Fruit fly (Drosophila melanogaster) whole organism, wandering third instar larva: ENCODE data around the gene CG42846.

Source experiments
- Abd-B ChIP-seq: fragments of >200 bp; optimal IDR thresholded peaks from 2 replicates; lab custom pipeline; 2017; ENCODE audit warnings: missing biosample characterization, missing genetic modification characterization
- CG32264 ChIP-seq: fragments of 200-800 bp; sonication (Bioruptor generic); optimal IDR thresholded peaks from 2 replicates; lab custom pipeline; 2016; ENCODE audit warnings: missing biosample characterization, missing genetic modification characterization
- CG9705 ChIP-seq: fragments of 200-800 bp; sonication (Bioruptor generic); optimal IDR thresholded peaks from 2 replicates; lab custom pipeline; 2018; ENCODE audit warnings: missing biosample characterization, mild to moderate bottlenecking, missing genetic modification characterization
- Dfd ChIP-seq: fragments of >200 bp; optimal IDR thresholded peaks from 2 replicates; lab custom pipeline; 2017; ENCODE audit warnings: missing biosample characterization, missing genetic modification characterization
- Dif ChIP-seq: fragments of 200-275, 200-300 bp; sonication (Bioruptor generic); optimal IDR thresholded peaks from 2 replicates; lab custom pipeline; 2018; ENCODE audit warnings: missing biosample characterization, missing genetic modification characterization; ENCODE audit not compliant: partially characterized antibody
- GATAd ChIP-seq: sonication (Bioruptor generic); optimal IDR thresholded peaks from 2 replicates; lab custom pipeline; 2016; ENCODE audit warnings: missing biosample characterization, missing genetic modification characterization
- HLH106 ChIP-seq: fragments of 200-800 bp; optimal IDR thresholded peaks from 3 replicates; lab custom pipeline; 2019; ENCODE audit warnings: missing biosample characterization, mild to moderate bottlenecking, missing genetic modification characterization, moderate library complexity
- Hnf4 ChIP-seq: fragments of 200-800 bp; sonication (Bioruptor generic); optimal IDR thresholded peaks from 2 replicates; lab custom pipeline; 2016; ENCODE audit warnings: missing biosample characterization, mild to moderate bottlenecking, missing genetic modification characterization
- Hr83 ChIP-seq: fragments of 200-300 bp; sonication (Bioruptor generic); optimal IDR thresholded peaks from 2 replicates; lab custom pipeline; 2016; ENCODE audit warnings: missing biosample characterization, mild to moderate bottlenecking, missing genetic modification characterization, moderate library complexity; ENCODE audit not compliant: poor library complexity, severe bottlenecking
- Jra ChIP-seq: sonication (Bioruptor generic); optimal IDR thresholded peaks from 2 replicates; lab custom pipeline; 2016; ENCODE audit warnings: missing biosample characterization, missing genetic modification characterization
- Mio ChIP-seq: sonication (Bioruptor generic); optimal IDR thresholded peaks from 2 replicates; lab custom pipeline; 2016; ENCODE audit warnings: missing biosample characterization, missing genetic modification characterization
- Myc ChIP-seq: fragments of >200 bp; optimal IDR thresholded peaks from 2 replicates; lab custom pipeline; 2017
- OdsH ChIP-seq: fragments of 200-800 bp; sonication (Bioruptor generic); optimal IDR thresholded peaks from 2 replicates; lab custom pipeline; 2016; ENCODE audit warnings: missing biosample characterization, mild to moderate bottlenecking, missing genetic modification characterization
- Rel ChIP-seq, 2 experiments: fragments of 200-800 bp; sonication (Bioruptor generic) in 1 of 2; optimal IDR thresholded peaks; 2 replicates in 1 of 2; 3 replicates in 1 of 2; lab custom pipeline; 2016 to 2019; ENCODE audit warnings: mild to moderate bottlenecking in 2 of 2, missing biosample characterization in 2 of 2, missing genetic modification characterization in 2 of 2, moderate library complexity in 1 of 2
- Sp1 ChIP-seq: fragments of 200-800 bp; sonication (Bioruptor generic); optimal IDR thresholded peaks from 3 replicates; lab custom pipeline; 2019; ENCODE audit warnings: missing biosample characterization, mild to moderate bottlenecking, missing genetic modification characterization, moderate library complexity
- Vsx2 ChIP-seq: fragments of 200-300, 225-300 bp; sonication (Bioruptor generic); optimal IDR thresholded peaks from 2 replicates; lab custom pipeline; 2018; ENCODE audit warnings: missing biosample characterization, missing genetic modification characterization; ENCODE audit not compliant: partially characterized antibody
- br ChIP-seq: fragments of 200-800 bp; sonication (Bioruptor generic); optimal IDR thresholded peaks from 2 replicates; lab custom pipeline; 2016; ENCODE audit warnings: missing biosample characterization, missing genetic modification characterization
- brk ChIP-seq: fragments of 200-800 bp; sonication (Bioruptor generic); optimal IDR thresholded peaks from 2 replicates; lab custom pipeline; 2016; ENCODE audit warnings: missing biosample characterization, mild to moderate bottlenecking, missing genetic modification characterization
- dl ChIP-seq, 2 experiments: fragments of 175-275, 200-275 bp in 1 of 2; fragments of 200-275 bp in 1 of 2; sonication (Bioruptor generic); optimal IDR thresholded peaks; lab custom pipeline; 2018; ENCODE audit warnings: mild to moderate bottlenecking in 2 of 2, missing biosample characterization in 2 of 2, missing genetic modification characterization in 2 of 2, moderate library complexity in 2 of 2; ENCODE audit not compliant: partially characterized antibody in 2 of 2, insufficient read depth in 1 of 2
- dmrt93B ChIP-seq: fragments of 200-800 bp; sonication (Bioruptor generic); optimal IDR thresholded peaks from 2 replicates; lab custom pipeline; 2018; ENCODE audit warnings: missing biosample characterization, mild to moderate bottlenecking, missing genetic modification characterization
- dsf ChIP-seq: sonication (Bioruptor generic); optimal IDR thresholded peaks from 2 replicates; lab custom pipeline; 2016; ENCODE audit warnings: missing biosample characterization, missing genetic modification characterization, borderline replicate concordance
- ey ChIP-seq: fragments of 200-800 bp; sonication (Bioruptor generic); optimal IDR thresholded peaks from 2 replicates; lab custom pipeline; 2016; ENCODE audit warnings: missing biosample characterization, missing genetic modification characterization
- foxo ChIP-seq, 2 experiments: fragments of 200-800 bp; sonication (Bioruptor generic); optimal IDR thresholded peaks; 2 replicates in 1 of 2; 3 replicates in 1 of 2; lab custom pipeline; 2016 to 2017; ENCODE audit warnings: missing biosample characterization in 2 of 2, missing genetic modification characterization in 2 of 2
- fru ChIP-seq: fragments of 200-800 bp; sonication (Bioruptor generic); optimal IDR thresholded peaks from 3 replicates; lab custom pipeline; 2016; ENCODE audit warnings: missing biosample characterization, mild to moderate bottlenecking, missing genetic modification characterization
- h ChIP-seq: fragments of 200-800 bp; sonication (Bioruptor generic); optimal IDR thresholded peaks from 3 replicates; lab custom pipeline; 2016; ENCODE audit warnings: missing biosample characterization, mild to moderate bottlenecking, missing genetic modification characterization
- jim ChIP-seq: fragments of 175-275, 200-325 bp; sonication (Bioruptor generic); optimal IDR thresholded peaks from 2 replicates; lab custom pipeline; 2016; ENCODE audit warnings: missing biosample characterization, mild to moderate bottlenecking, missing genetic modification characterization
- lola ChIP-seq: fragments of >200 bp; optimal IDR thresholded peaks from 2 replicates; lab custom pipeline; 2017; ENCODE audit warnings: missing biosample characterization, missing genetic modification characterization
- pan ChIP-seq: fragments of >200 bp; optimal IDR thresholded peaks from 2 replicates; lab custom pipeline; 2017
- psq ChIP-seq: fragments of 200-800 bp; sonication (Bioruptor generic); optimal IDR thresholded peaks from 3 replicates; lab custom pipeline; 2017; ENCODE audit warnings: missing biosample characterization, mild to moderate bottlenecking, missing genetic modification characterization, moderate library complexity
- rgr ChIP-seq: fragments of 200-800 bp; sonication (Bioruptor generic); optimal IDR thresholded peaks from 3 replicates; lab custom pipeline; 2016; ENCODE audit warnings: missing biosample characterization, mild to moderate bottlenecking, missing genetic modification characterization
- sage ChIP-seq: fragments of 200-800 bp; sonication (Bioruptor generic); optimal IDR thresholded peaks from 2 replicates; lab custom pipeline; 2016; ENCODE audit warnings: missing biosample characterization, mild to moderate bottlenecking, missing genetic modification characterization
- sv ChIP-seq: fragments of 200-800 bp; sonication (Bioruptor generic); optimal IDR thresholded peaks from 3 replicates; lab custom pipeline; 2016; ENCODE audit warnings: missing biosample characterization, missing genetic modification characterization
- tai ChIP-seq: sonication (Bioruptor generic); optimal IDR thresholded peaks from 2 replicates; lab custom pipeline; 2016; ENCODE audit warnings: missing biosample characterization, missing genetic modification characterization
- usp ChIP-seq: fragments of >200 bp; optimal IDR thresholded peaks from 2 replicates; lab custom pipeline; 2017; ENCODE audit warnings: missing biosample characterization, missing genetic modification characterization
- woc ChIP-seq: sonication (Bioruptor generic); optimal IDR thresholded peaks from 2 replicates; lab custom pipeline; 2016; ENCODE audit warnings: missing biosample characterization, mild to moderate bottlenecking, missing genetic modification characterization

Gene CG42846

DNA sequence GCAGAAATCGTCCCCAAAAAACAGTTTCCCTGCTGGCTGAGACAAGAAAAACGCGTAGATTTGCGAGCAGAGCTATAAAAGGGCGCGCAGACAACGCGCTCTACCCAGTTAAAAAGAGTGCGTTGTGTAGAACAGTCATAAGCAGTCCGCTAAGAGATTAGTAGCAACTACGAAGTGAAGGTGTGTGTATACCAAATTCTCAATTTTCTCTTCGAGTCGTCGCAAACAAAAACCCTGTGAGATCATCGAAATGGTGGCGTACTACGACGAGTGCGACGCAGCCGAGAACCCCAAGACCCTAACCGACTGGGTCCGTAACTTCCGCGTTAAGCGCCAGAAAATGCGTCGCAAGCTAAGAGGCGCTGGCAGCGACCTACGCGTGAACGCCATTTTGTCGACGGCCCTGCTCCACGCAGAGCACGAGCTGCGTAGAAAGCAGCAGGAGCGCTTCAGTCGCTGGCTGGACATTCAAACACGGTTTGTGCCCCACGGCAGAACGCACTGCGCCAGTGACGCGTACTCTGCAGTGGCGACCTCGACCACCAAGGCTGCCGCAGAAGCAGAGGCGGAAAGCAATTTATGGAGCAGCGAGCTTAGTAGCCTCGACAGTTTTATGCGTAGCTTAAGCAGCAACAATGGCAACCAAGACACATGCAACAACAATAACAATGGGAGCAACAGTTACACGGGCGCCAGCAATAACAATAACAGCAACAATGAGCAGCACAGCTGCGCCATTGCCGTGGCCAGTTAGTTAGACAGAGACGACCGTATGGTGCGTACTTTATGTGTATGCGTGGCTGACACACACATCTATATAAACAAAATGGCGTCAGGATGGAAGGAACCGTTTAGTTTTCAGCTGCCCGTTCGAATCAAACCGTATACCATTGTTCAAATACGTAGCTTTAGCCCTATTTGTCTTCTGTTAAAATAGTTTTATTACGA lies 7.1 kb downstream of the CG42846 start:
- TF ChIP-seq pan (no peak), dmrt93B (GFP tag; lab: Kevin White, UChicago) (no peak), fru (GFP tag; lab: Kevin White, UChicago) (no peak), br (GFP tag; lab: Kevin White, UChicago) (no peak), Hnf4 (peak; percentile 72), Myc (lab: Kevin White, UChicago) (no peak), usp (GFP tag; lab: Kevin White, UChicago) (no peak), Mio (GFP tag; lab: Kevin White, UChicago) (peak; percentile 19), Hr83 (GFP tag; lab: Kevin White, UChicago) (peak; percentile 52), dl (GFP tag; optimal IDR thresholded peaks at IDR 0.05; lab: Kevin White, UChicago; ENCODE audit: insufficient read depth in 1 of 2, partially characterized antibody in 2 of 2) (peak in 1 of 2 experiments; percentile 32), Dfd (no peak), sv (GFP tag; lab: Kevin White, UChicago) (no peak), Abd-B (GFP tag; lab: Kevin White, UChicago) (no peak), CG9705 (GFP tag; lab: Kevin White, UChicago) (no peak), ey (GFP tag; lab: Kevin White, UChicago) (no peak), Rel (GFP tag; optimal IDR thresholded peaks at IDR 0.05; lab: Kevin White, UChicago) (no peak), Rel (tag; optimal IDR thresholded peaks at IDR 0.05; lab: Kevin White, UChicago) (peak; percentile 29), foxo (GFP tag; optimal IDR thresholded peaks at IDR 0.05; lab: Kevin White, UChicago) (no peak), jim (GFP tag; lab: Kevin White, UChicago) (peak; percentile 72), h (GFP tag; lab: Kevin White, UChicago) (no peak), Jra (GFP tag; lab: Kevin White, UChicago) (no peak), HLH106 (tag; lab: Kevin White, UChicago) (no peak), CG32264 (GFP tag; lab: Kevin White, UChicago) (no peak), GATAd (GFP tag; lab: Kevin White, UChicago) (no peak), OdsH (GFP tag; lab: Kevin White, UChicago) (peak; percentile 14), psq (GFP tag; lab: Kevin White, UChicago) (no peak), sage (GFP tag; lab: Kevin White, UChicago) (no peak), Sp1 (peak; percentile 28), tai (GFP tag; lab: Kevin White, UChicago) (peak; percentile 56), Dif (GFP tag; lab: Kevin White, UChicago) (peak; percentile 76), lola (GFP tag; lab: Kevin White, UChicago) (no peak), brk (no peak)

DNA sequence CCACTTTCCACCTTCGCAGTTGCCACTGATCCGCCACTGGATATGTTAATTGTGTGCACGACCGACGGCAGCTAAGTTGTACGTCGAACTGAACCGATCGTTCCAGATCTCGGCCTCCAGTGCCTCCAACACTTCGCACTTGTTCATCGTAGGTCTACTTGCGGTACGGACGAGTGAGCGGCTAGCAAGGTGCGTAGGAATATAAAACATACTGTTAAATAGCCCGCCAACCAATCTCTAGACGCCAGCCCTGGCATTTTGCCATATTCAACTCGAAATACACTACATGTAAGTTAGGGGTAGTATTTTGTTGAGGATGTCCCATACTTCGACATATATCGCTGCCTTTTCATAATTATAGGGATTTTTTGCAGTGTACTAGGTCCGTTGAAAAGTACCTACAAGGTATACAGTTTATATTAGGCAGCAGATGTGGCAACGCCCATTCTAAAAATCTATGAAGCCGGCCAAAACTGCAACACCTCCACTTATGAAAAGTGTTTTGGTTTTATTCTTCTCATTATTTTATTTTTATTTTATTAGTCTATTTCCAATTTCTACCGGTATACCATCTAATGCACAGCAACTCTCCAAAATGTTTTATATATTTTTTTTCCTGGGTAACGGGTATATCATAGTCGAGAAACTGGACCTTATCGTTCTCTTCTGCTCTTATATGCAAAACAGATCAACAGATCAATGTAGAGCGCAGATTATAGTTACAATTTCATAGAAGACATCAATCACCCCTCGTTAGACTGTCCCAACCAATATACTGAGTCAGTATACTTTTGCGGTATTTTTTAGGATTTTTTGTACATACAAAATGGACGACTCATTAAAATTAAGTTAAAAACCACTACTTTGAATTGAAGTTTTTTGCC lies 8.1 kb downstream of the CG42846 start, which contains the start of the genes pyx and CG33229:
pyx (minus strand) TSS at position 51 of the 884 bp plus-strand sequence.
CG33229 (plus strand) TSS at position 834 of the 884 bp plus-strand sequence.
- TF ChIP-seq fru (GFP tag; lab: Kevin White, UChicago) (peak; percentile 74), Mio (GFP tag; lab: Kevin White, UChicago) (no peak), sv (GFP tag; lab: Kevin White, UChicago) (peak; percentile 82), h (GFP tag; lab: Kevin White, UChicago) (peak; percentile 73), Vsx2 (GFP tag; lab: Kevin White, UChicago) (no peak), Jra (GFP tag; lab: Kevin White, UChicago) (no peak), OdsH (GFP tag; lab: Kevin White, UChicago) (peak; percentile 60), GATAd (GFP tag; lab: Kevin White, UChicago) (no peak), CG9705 (GFP tag; lab: Kevin White, UChicago) (peak; percentile 67), br (GFP tag; lab: Kevin White, UChicago) (peak; percentile 68), ey (GFP tag; lab: Kevin White, UChicago) (peak; percentile 77), lola (GFP tag; lab: Kevin White, UChicago) (no peak), jim (GFP tag; lab: Kevin White, UChicago) (peak; percentile 17), rgr (GFP tag; lab: Kevin White, UChicago) (peak; percentile 58), woc (GFP tag; lab: Kevin White, UChicago) (peak; percentile 37), Hnf4 (peak; percentile 4), dmrt93B (GFP tag; lab: Kevin White, UChicago) (peak; percentile 73), Dif (GFP tag; lab: Kevin White, UChicago) (no peak), Rel (GFP tag; optimal IDR thresholded peaks at IDR 0.05; lab: Kevin White, UChicago) (peak; percentile 3), Rel (tag; optimal IDR thresholded peaks at IDR 0.05; lab: Kevin White, UChicago) (no peak), foxo (GFP tag; optimal IDR thresholded peaks at IDR 0.05; lab: Kevin White, UChicago) (peak in 1 of 2 experiments; percentile 81), psq (GFP tag; lab: Kevin White, UChicago) (peak; percentile 53), dsf (GFP tag; lab: Kevin White, UChicago) (no peak), dl (GFP tag; optimal IDR thresholded peaks at IDR 0.05; lab: Kevin White, UChicago; ENCODE audit: insufficient read depth in 1 of 2, partially characterized antibody in 2 of 2) (no peak), sage (GFP tag; lab: Kevin White, UChicago) (peak; percentile 44), HLH106 (tag; lab: Kevin White, UChicago) (peak; percentile 85), Sp1 (peak; percentile 61), Dfd (no peak), Hr83 (GFP tag; lab: Kevin White, UChicago) (peak; percentile 63), Abd-B (GFP tag; lab: Kevin White, UChicago) (no peak), pan (no peak), brk (no peak)
- TF ChIP-seq, all 38 proteins: peak for 19
